Worm (Caenorhabditis elegans) whole organism, young adult: Measurements from ENCODE around the gene Y54G2A.15.
"Not testable (repeated sequence)": the region's sequence is repeated elsewhere in the genome, so short reads cannot be mapped to it uniquely, and the experiment has no call there.

Experiments
- B0019.2 ChIP-seq: fragments of 200-800 bp; sonication (Bioruptor generic); conservative IDR thresholded peaks from 2 replicates; pipeline ENCODE4 v1.3.6; 2022; ENCODE audit warnings: missing genetic modification reagents, missing genetic modification characterization, missing compliant biosample characterization
- B0261.1 ChIP-seq: sonication (generic microtip); optimal IDR thresholded peaks from 2 replicates; lab custom pipeline; 2016; ENCODE audit warnings: mild to moderate bottlenecking, missing genetic modification characterization, moderate library complexity, missing compliant biosample characterization
- B0336.3 ChIP-seq: fragments of 200-800 bp; sonication (Bioruptor generic); IDR thresholded peaks from 2 replicates; pipeline ENCODE4 v1.3.6; 2022; ENCODE audit warnings: missing genetic modification characterization, missing compliant biosample characterization
- F10E7.11 ChIP-seq: sonication (generic microtip); optimal IDR thresholded peaks from 2 replicates; lab custom pipeline; 2017; ENCODE audit warnings: mild to moderate bottlenecking, missing genetic modification characterization, moderate library complexity, missing compliant biosample characterization
- F22D6.2 ChIP-seq: sonication (generic microtip); optimal IDR thresholded peaks from 2 replicates; lab custom pipeline; 2016; ENCODE audit warnings: mild to moderate bottlenecking, missing genetic modification characterization, missing compliant biosample characterization
- F23B12.7 ChIP-seq: sonication (generic microtip); optimal IDR thresholded peaks from 2 replicates; lab custom pipeline; 2017; ENCODE audit warnings: missing genetic modification characterization, mild to moderate bottlenecking, missing compliant biosample characterization, antibody characterized with exemption, moderate library complexity; ENCODE audit not compliant: insufficient read depth
- F33H1.4 ChIP-seq: fragments of 200-800 bp; sonication (Bioruptor generic); IDR thresholded peaks from 2 replicates; pipeline ENCODE4 v1.3.6; 2022; ENCODE audit warnings: missing genetic modification reagents, missing genetic modification characterization, missing compliant biosample characterization
- F52B5.7 ChIP-seq: sonication (generic microtip); optimal IDR thresholded peaks from 2 replicates; lab custom pipeline; 2016; ENCODE audit warnings: mild to moderate bottlenecking, missing genetic modification characterization, missing compliant biosample characterization
- F55B11.4 ChIP-seq: sonication (generic microtip); optimal IDR thresholded peaks from 2 replicates; lab custom pipeline; 2016; ENCODE audit warnings: missing compliant biosample characterization, missing genetic modification characterization, borderline replicate concordance; ENCODE audit not compliant: insufficient read depth
- F57A8.1 ChIP-seq: fragments of 200-800 bp; sonication (Bioruptor generic); optimal IDR thresholded peaks from 2 replicates; lab custom pipeline; 2018; ENCODE audit warnings: mild to moderate bottlenecking, missing genetic modification characterization, moderate library complexity, missing compliant biosample characterization
- Y53F4B.3 ChIP-seq: fragments of 200-800 bp; sonication (Bioruptor generic); IDR thresholded peaks from 2 replicates; pipeline ENCODE4 v1.3.6; 2022; ENCODE audit warnings: missing genetic modification reagents, missing genetic modification characterization, missing compliant biosample characterization
- Y53G8AR.9 ChIP-seq: fragments of 200-800 bp; sonication (Bioruptor generic); conservative IDR thresholded peaks from 2 replicates; pipeline ENCODE4 v1.3.6; 2022; ENCODE audit warnings: missing genetic modification reagents, missing genetic modification characterization, missing compliant biosample characterization
- ZK185.1 ChIP-seq: sonication (generic microtip); optimal IDR thresholded peaks from 2 replicates; lab custom pipeline; 2016; ENCODE audit warnings: mild to moderate bottlenecking, missing genetic modification characterization, missing compliant biosample characterization; ENCODE audit not compliant: poor library complexity, severe bottlenecking
- aptf-2 ChIP-seq: fragments of 200-800 bp; sonication (Bioruptor generic); conservative IDR thresholded peaks from 2 replicates; pipeline ENCODE4 v1.3.6; 2022; ENCODE audit warnings: missing genetic modification reagents, missing genetic modification characterization, missing compliant biosample characterization
- attf-5 ChIP-seq: fragments of 200-800 bp; sonication (Bioruptor generic); optimal IDR thresholded peaks from 2 replicates; lab custom pipeline; 2018; ENCODE audit warnings: mild to moderate bottlenecking, missing genetic modification characterization, missing compliant biosample characterization
- attf-6 ChIP-seq: fragments of 200-800 bp; sonication (Bioruptor generic); IDR thresholded peaks from 2 replicates; pipeline ENCODE4 v1.3.6; 2022; ENCODE audit warnings: missing genetic modification reagents, missing genetic modification characterization, missing compliant biosample characterization
- cebp-1 ChIP-seq, 2 experiments: fragments of 200-800 bp in 1 of 2; sonication (Bioruptor generic) in 1 of 2; sonication (generic microtip) in 1 of 2; IDR thresholded peaks in 1 of 2; optimal IDR thresholded peaks in 1 of 2; 2 replicates each; pipeline versions ENCODE4 v1.3.6 to Lab custom; 2017 to 2022; ENCODE audit warnings: missing compliant biosample characterization in 2 of 2, missing genetic modification characterization in 2 of 2, mild to moderate bottlenecking in 1 of 2, missing genetic modification reagents in 1 of 2, moderate library complexity in 1 of 2
- cebp-2 ChIP-seq: fragments of 200-800 bp; sonication (Bioruptor generic); IDR thresholded peaks from 2 replicates; pipeline ENCODE4 v1.3.6; 2022; ENCODE audit warnings: missing genetic modification characterization, missing compliant biosample characterization
- ceh-27 ChIP-seq: fragments of 200-800 bp; sonication (Bioruptor generic); optimal IDR thresholded peaks from 2 replicates; lab custom pipeline; 2018; ENCODE audit warnings: mild to moderate bottlenecking, missing genetic modification characterization, moderate library complexity, missing compliant biosample characterization
- chd-7 ChIP-seq: sonication (generic microtip); optimal IDR thresholded peaks from 2 replicates; lab custom pipeline; 2016; ENCODE audit warnings: mild to moderate bottlenecking, missing genetic modification characterization, moderate library complexity, missing compliant biosample characterization
- die-1 ChIP-seq: sonication (generic microtip); optimal IDR thresholded peaks from 2 replicates; lab custom pipeline; 2016; ENCODE audit warnings: missing genotype, mild to moderate bottlenecking, missing genetic modification characterization, missing compliant biosample characterization
- egl-18 ChIP-seq: fragments of 200-800 bp; sonication (Bioruptor generic); IDR thresholded peaks from 2 replicates; pipeline ENCODE4 v1.3.6; 2022; ENCODE audit warnings: missing genetic modification reagents, missing genetic modification characterization, missing compliant biosample characterization
- egl-44 ChIP-seq: fragments of 200-800 bp; sonication (Bioruptor generic); IDR thresholded peaks from 2 replicates; pipeline ENCODE4 v1.3.6; 2022; ENCODE audit warnings: missing genetic modification reagents, missing genetic modification characterization, missing compliant biosample characterization
- ets-4 ChIP-seq: fragments of 200-800 bp; sonication (Bioruptor generic); optimal IDR thresholded peaks from 2 replicates; lab custom pipeline; 2018; ENCODE audit warnings: mild to moderate bottlenecking, missing genetic modification characterization, missing compliant biosample characterization
- let-526 ChIP-seq: fragments of 200-800 bp; sonication (Bioruptor generic); IDR thresholded peaks from 2 replicates; pipeline ENCODE4 v1.3.6; 2022; ENCODE audit warnings: missing genetic modification reagents, missing genetic modification characterization, missing compliant biosample characterization
- lin-26 ChIP-seq: fragments of 200-800 bp; sonication (Bioruptor generic); IDR thresholded peaks from 2 replicates; pipeline ENCODE4 v1.3.6; 2022; ENCODE audit warnings: missing genetic modification reagents, missing genetic modification characterization, missing compliant biosample characterization
- lin-35 ChIP-seq, 3 experiments: fragments of 150-350 bp in 2 of 3; sonication (generic microtip) in 1 of 3; optimal IDR thresholded peaks; 2 replicates each; lab custom pipeline; 2014 to 2018; ENCODE audit warnings: missing biosample characterization in 3 of 3, missing genetic modification characterization in 3 of 3, missing genetic modification reagents in 3 of 3
- lin-54 ChIP-seq: fragments of 200-800 bp; sonication (Bioruptor generic); optimal IDR thresholded peaks from 2 replicates; lab custom pipeline; 2018; ENCODE audit warnings: mild to moderate bottlenecking, missing genetic modification characterization, missing compliant biosample characterization
- lsl-1 ChIP-seq: fragments of 200-800 bp; sonication (Bioruptor generic); optimal IDR thresholded peaks from 2 replicates; lab custom pipeline; 2018; ENCODE audit warnings: mild to moderate bottlenecking, missing genetic modification characterization, moderate library complexity, missing compliant biosample characterization
- lsy-27 ChIP-seq: sonication (generic microtip); optimal IDR thresholded peaks from 2 replicates; lab custom pipeline; 2017; ENCODE audit warnings: missing genetic modification characterization, mild to moderate bottlenecking, missing compliant biosample characterization, antibody characterized with exemption, missing genotype, borderline replicate concordance; ENCODE audit not compliant: insufficient read depth
- madf-3 ChIP-seq: fragments of 200-800 bp; sonication (Bioruptor generic); IDR thresholded peaks from 2 replicates; pipeline ENCODE4 v1.3.6; 2022; ENCODE audit warnings: missing genetic modification reagents, missing genetic modification characterization, missing compliant biosample characterization
- madf-6 ChIP-seq: fragments of 200-800 bp; sonication (Bioruptor generic); IDR thresholded peaks from 2 replicates; pipeline ENCODE4 v1.3.6; 2022; ENCODE audit warnings: missing genetic modification reagents, missing genetic modification characterization, missing compliant biosample characterization
- madf-8 ChIP-seq: fragments of 200-800 bp; sonication (Bioruptor generic); conservative IDR thresholded peaks from 2 replicates; pipeline ENCODE4 v1.3.6; 2022; ENCODE audit warnings: missing genetic modification reagents, missing genetic modification characterization, missing compliant biosample characterization
- nhr-80 ChIP-seq: sonication (generic microtip); optimal IDR thresholded peaks from 2 replicates; lab custom pipeline; 2016; ENCODE audit warnings: missing genetic modification characterization, missing compliant biosample characterization
- repo-1 ChIP-seq: sonication (generic microtip); optimal IDR thresholded peaks from 2 replicates; lab custom pipeline; 2017; ENCODE audit warnings: mild to moderate bottlenecking, missing genetic modification characterization, missing compliant biosample characterization
- snpc-3.4 ChIP-seq: sonication (generic microtip); optimal IDR thresholded peaks from 2 replicates; lab custom pipeline; 2017; ENCODE audit warnings: missing genetic modification characterization, mild to moderate bottlenecking, missing compliant biosample characterization, antibody characterized with exemption, moderate library complexity, missing genotype, missing genetic modification reagents
- snpc-4 ChIP-seq, 5 experiments: fragments of 150-350 bp in 1 of 5; sonication (generic microtip) in 4 of 5; optimal IDR thresholded peaks; 2 replicates each; lab custom pipeline; 2014 to 2018; ENCODE audit warnings: missing genetic modification characterization in 5 of 5, missing biosample characterization in 3 of 5, antibody characterized with exemption in 2 of 5, mild to moderate bottlenecking in 2 of 5, missing compliant biosample characterization in 2 of 5, missing genotype in 2 of 5, moderate library complexity in 2 of 5, missing genetic modification reagents in 1 of 5
- ztf-18 ChIP-seq: sonication (generic microtip); optimal IDR thresholded peaks from 2 replicates; lab custom pipeline; 2016; ENCODE audit warnings: missing genotype, mild to moderate bottlenecking, missing genetic modification characterization, missing compliant biosample characterization
- ztf-25 ChIP-seq: fragments of 200-800 bp; sonication (Bioruptor generic); IDR thresholded peaks from 2 replicates; pipeline ENCODE4 v1.3.6; 2022; ENCODE audit warnings: missing genetic modification reagents, missing genetic modification characterization, missing compliant biosample characterization
- ztf-26 ChIP-seq: sonication (generic microtip); optimal IDR thresholded peaks from 2 replicates; lab custom pipeline; 2017; ENCODE audit warnings: missing genetic modification characterization, missing compliant biosample characterization
- ztf-28 ChIP-seq: fragments of 200-800 bp; sonication (Bioruptor generic); IDR thresholded peaks from 2 replicates; pipeline ENCODE4 v1.3.6; 2022; ENCODE audit warnings: missing genetic modification reagents, missing genetic modification characterization, missing compliant biosample characterization
- ztf-3 ChIP-seq: fragments of 200-800 bp; sonication (Bioruptor generic); optimal IDR thresholded peaks from 2 replicates; lab custom pipeline; 2018; ENCODE audit warnings: mild to moderate bottlenecking, missing genetic modification characterization, missing compliant biosample characterization
- ztf-6 ChIP-seq: fragments of 200-800 bp; sonication (Bioruptor generic); IDR thresholded peaks from 2 replicates; pipeline ENCODE4 v1.3.6; 2022; ENCODE audit warnings: missing genetic modification reagents, missing genetic modification characterization, missing compliant biosample characterization

Gene Y54G2A.15

DNA sequence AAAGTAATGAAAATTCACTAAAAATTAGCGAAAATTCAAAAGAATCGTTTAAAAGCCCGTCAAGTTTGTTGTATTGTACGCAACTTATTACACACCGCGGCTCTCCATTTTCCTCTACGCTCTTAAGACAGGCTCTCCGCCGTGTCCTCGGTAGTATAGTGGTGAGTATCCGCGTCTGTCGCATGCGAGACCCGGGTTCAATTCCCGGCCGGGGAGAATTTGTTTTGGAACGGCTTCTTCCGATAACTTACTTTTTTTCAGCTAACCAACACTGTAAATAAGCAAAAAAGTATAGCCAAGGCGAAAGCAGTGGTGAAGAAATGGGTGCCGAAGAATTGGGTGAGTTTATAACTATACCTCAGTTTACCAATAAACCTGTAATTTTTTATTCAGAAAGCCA is 41.6 kb downstream of the Y54G2A.15 start (continued):
- TF ChIP-seq lin-35 (GFP tag; optimal IDR thresholded peaks at IDR 0.05; lab: Kevin White, UChicago) (peak in 1 of 3 experiments; percentile 32), ztf-18 (tag; lab: Kevin White, UChicago) (peak; percentile 61), attf-6 (GFP tag; lab: Robert Waterston, UW) (peak; percentile 52; the same call in 1 of the 2 replicates), egl-44 (GFP tag; lab: Robert Waterston, UW) (0 out of 2 replicates have a peak, but pooled peaks have one; percentile 32), lin-54 (GFP tag; lab: Kevin White, UChicago) (peak; percentile 53), snpc-3.4 (peak; percentile 7), nhr-80 (peak; percentile 1), F52B5.7 (tag; lab: Kevin White, UChicago) (peak; percentile 62), ceh-27 (GFP tag; lab: Kevin White, UChicago) (no peak), ztf-25 (peak; percentile 87), die-1 (peak; percentile 66), snpc-4 (GFP tag; optimal IDR thresholded peaks at IDR 0.05; lab: Kevin White, UChicago) (peak; percentile 41), snpc-4 (tag; optimal IDR thresholded peaks at IDR 0.05; lab: Kevin White, UChicago) (peak in 1 of 4 experiments; percentile 39), madf-3 (GFP tag; lab: Robert Waterston, UW) (0 out of 2 replicates have a peak, but pooled peaks have one; percentile 54), madf-6 (peak; percentile 58; the same call in 1 of the 2 replicates)

DNA sequence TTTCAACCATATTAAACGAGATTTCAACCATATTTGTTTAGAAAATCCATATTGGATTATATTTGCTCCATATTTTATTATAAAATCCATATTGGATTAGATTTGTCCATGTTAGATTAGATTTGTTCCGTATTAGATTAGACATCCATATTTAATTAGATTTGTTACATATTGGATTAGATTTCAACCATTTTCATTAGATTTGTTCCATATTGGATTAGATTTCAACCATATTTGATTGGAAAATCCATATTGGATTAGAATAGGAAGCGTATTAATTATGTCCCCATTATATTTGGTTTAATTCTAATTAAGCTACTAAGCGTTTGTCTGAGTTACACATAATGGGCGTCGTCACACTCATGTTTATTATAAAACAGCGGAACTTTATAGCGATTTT is 42.2 kb downstream of the Y54G2A.15 start, which contains the start of gene Y54G2A.44:
Gene Y54G2A.44 (plus strand): TSS at position 301 of the 400 bp plus-strand sequence.
- TF ChIP-seq cebp-2 (GFP tag; lab: Robert Waterston, UW); B0019.2 (GFP tag; lab: Robert Waterston, UW); F55B11.4: not testable (repeated sequence)
- TF ChIP-seq, all 124 proteins: peak for 0; not testable (repeated sequence) for 124

DNA sequence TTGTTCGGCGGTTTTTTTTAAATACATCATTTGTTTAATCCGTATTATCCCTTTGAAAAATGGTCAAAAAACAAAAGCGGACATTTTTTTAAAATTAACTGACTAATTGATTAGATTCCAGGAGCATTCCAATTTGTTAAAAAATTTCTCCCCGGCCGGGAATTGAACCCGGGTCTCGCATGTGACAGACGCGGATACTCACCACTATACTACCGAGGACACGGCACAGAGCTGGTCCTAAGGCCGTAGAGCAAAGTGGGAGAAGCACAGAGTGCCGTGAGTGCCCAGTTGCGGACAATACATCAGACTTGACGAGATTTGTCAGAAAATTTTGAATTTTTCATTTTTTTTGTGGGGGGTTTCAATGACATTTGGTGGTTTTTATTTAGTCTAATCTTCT is 42.8 kb downstream of the Y54G2A.15 start:
- TF ChIP-seq F22D6.2 (no peak), F33H1.4 (GFP tag; lab: Robert Waterston, UW) (peak; percentile 38; the same call in 1 of the 2 replicates), lsl-1 (GFP tag; lab: Kevin White, UChicago) (peak; percentile 32), repo-1 (no peak), madf-8 (GFP tag; lab: Robert Waterston, UW) (no peak), F57A8.1 (GFP tag; lab: Kevin White, UChicago) (no peak), ZK185.1 (tag; lab: Kevin White, UChicago) (peak; percentile 12), lin-26 (peak; percentile 83), lsy-27 (tag; lab: Kevin White, UChicago) (no peak), lin-35 (GFP tag; optimal IDR thresholded peaks at IDR 0.05; lab: Kevin White, UChicago) (peak in 1 of 3 experiments; percentile 27), ztf-3 (GFP tag; lab: Kevin White, UChicago) (no peak), F10E7.11 (tag; lab: Kevin White, UChicago) (no peak), aptf-2 (no peak), B0336.3 (GFP tag; lab: Robert Waterston, UW) (no peak), ets-4 (GFP tag; lab: Kevin White, UChicago) (no peak), attf-5 (GFP tag; lab: Kevin White, UChicago) (peak; percentile 11), ztf-6 (GFP tag; lab: Robert Waterston, UW) (no peak), F23B12.7 (tag; lab: Kevin White, UChicago) (peak; percentile 79), Y53F4B.3 (GFP tag; lab: Robert Waterston, UW) (no peak), B0019.2 (GFP tag; lab: Robert Waterston, UW) (no peak), ztf-28 (GFP tag; lab: Robert Waterston, UW) (0 out of 2 replicates have a peak, but pooled peaks have one; percentile 25), egl-18 (GFP tag; lab: Robert Waterston, UW) (no peak), let-526 (GFP tag; lab: Robert Waterston, UW) (no peak), B0261.1 (tag; lab: Kevin White, UChicago) (peak; percentile 88), Y53G8AR.9 (GFP tag; lab: Robert Waterston, UW) (0 out of 2 replicates have a peak, but pooled peaks have one; percentile 19), chd-7 (tag; lab: Kevin White, UChicago) (peak; percentile 35), cebp-1 (GFP tag; IDR thresholded peaks at IDR 0.05; lab: Robert Waterston, UW) (no peak), cebp-1 (tag; optimal IDR thresholded peaks at IDR 0.05; lab: Kevin White, UChicago) (peak; percentile 43), ztf-26 (tag; lab: Kevin White, UChicago) (no peak)
